Worm (Caenorhabditis elegans) whole organism, midembryonic: ENCODE results near the gene F59A6.11.

Source experiments
- T22C8.4 ChIP-seq: fragments of 200-800 bp; sonication (Bioruptor generic); IDR thresholded peaks from 2 replicates; pipeline ENCODE4 v1.3.6; 2022; ENCODE audit warnings: missing genetic modification characterization, missing compliant biosample characterization
- cog-1 ChIP-seq: sonication (generic microtip); optimal IDR thresholded peaks from 2 replicates; lab custom pipeline; 2016; ENCODE audit warnings: missing genetic modification characterization, missing compliant biosample characterization
- flt-1 ChIP-seq: fragments of 200-800 bp; sonication (Bioruptor generic); IDR thresholded peaks from 2 replicates; pipeline ENCODE4 v1.3.6; 2022; ENCODE audit warnings: missing genetic modification characterization, missing compliant biosample characterization
- klf-2 ChIP-seq: fragments of 200-800 bp; sonication (Bioruptor generic); conservative IDR thresholded peaks from 2 replicates; pipeline ENCODE4 v1.3.6; 2022; ENCODE audit warnings: missing genetic modification reagents, missing genetic modification characterization, missing compliant biosample characterization
- med-1 ChIP-seq: sonication (generic microtip); optimal IDR thresholded peaks from 2 replicates; lab custom pipeline; 2017; ENCODE audit warnings: missing genetic modification characterization, mild to moderate bottlenecking, missing compliant biosample characterization, antibody characterized with exemption, missing genetic modification reagents; ENCODE audit not compliant: insufficient read depth
- ref-1 ChIP-seq: fragments of 200-800 bp; sonication (Bioruptor generic); conservative IDR thresholded peaks from 2 replicates; pipeline ENCODE4 v1.3.6; 2022; ENCODE audit warnings: missing genetic modification reagents, missing genetic modification characterization, missing compliant biosample characterization
- tab-1 ChIP-seq: fragments of 200-800 bp; sonication (Bioruptor generic); IDR thresholded peaks from 2 replicates; pipeline ENCODE4 v1.3.6; 2022; ENCODE audit warnings: missing genetic modification characterization, missing compliant biosample characterization
- ztf-23 ChIP-seq: fragments of 200-800 bp; sonication (Bioruptor generic); IDR thresholded peaks from 2 replicates; pipeline ENCODE4 v1.3.6; 2022; ENCODE audit warnings: missing genetic modification reagents, missing genetic modification characterization, missing compliant biosample characterization
- ztf-29 ChIP-seq: fragments of 200-800 bp; sonication (Bioruptor generic); IDR thresholded peaks from 2 replicates; pipeline ENCODE4 v1.3.6; 2022; ENCODE audit warnings: missing genetic modification reagents, missing genetic modification characterization, missing compliant biosample characterization

The F59A6.11 gene

ce11 chrII:5031612-5032011 is 33.1 kb upstream of the F59A6.11 start, which contains the start of gene wdr-83:
Gene wdr-83 (minus strand): TSS chrII:5031712.
- TF ChIP-seq tab-1 (GFP tag; lab: Robert Waterston, UW) (no peak), flt-1 (GFP tag; lab: Robert Waterston, UW) (no peak)

- TF ChIP-seq med-1 (GFP tag; lab: Kevin White, UChicago) (no peak), tab-1 (GFP tag; lab: Robert Waterston, UW) (no peak), ztf-29 (GFP tag; lab: Robert Waterston, UW) (no peak), flt-1 (GFP tag; lab: Robert Waterston, UW) (no peak), ztf-23 (GFP tag; lab: Robert Waterston, UW) (no peak), ref-1 (GFP tag; lab: Robert Waterston, UW) (no peak), T22C8.4 (GFP tag; lab: Robert Waterston, UW) (no peak), cog-1 (tag; lab: Kevin White, UChicago) (no peak), klf-2 (GFP tag; lab: Robert Waterston, UW) (no peak)
Measured at ce11 chrII:5027952-5028351, 29.4 kb upstream of the F59A6.11 start.

- TF ChIP-seq T22C8.4 (GFP tag; lab: Robert Waterston, UW) (no peak), ztf-29 (GFP tag; lab: Robert Waterston, UW) (no peak), ref-1 (GFP tag; lab: Robert Waterston, UW) (no peak), flt-1 (GFP tag; lab: Robert Waterston, UW) (no peak), cog-1 (tag; lab: Kevin White, UChicago) (no peak), klf-2 (GFP tag; lab: Robert Waterston, UW) (no peak), ztf-23 (GFP tag; lab: Robert Waterston, UW) (no peak), tab-1 (GFP tag; lab: Robert Waterston, UW) (no peak), med-1 (GFP tag; lab: Kevin White, UChicago) (no peak)
Measured at ce11 chrII:5022381-5022855, 23.9 kb upstream of the F59A6.11 start, which contains the start of the genes nsy-1 and F59A6.13. Gene nsy-1 (plus strand): TSS chrII:5022757. Gene F59A6.13 (plus strand): TSS chrII:5022805.

ce11 chrII:5021518-5021917 is 23.0 kb upstream of the F59A6.11 start:
- TF ChIP-seq ztf-29 (GFP tag; lab: Robert Waterston, UW) (no peak), flt-1 (GFP tag; lab: Robert Waterston, UW) (no peak), ref-1 (GFP tag; lab: Robert Waterston, UW) (no peak), klf-2 (GFP tag; lab: Robert Waterston, UW) (no peak), med-1 (GFP tag; lab: Kevin White, UChicago) (no peak), ztf-23 (GFP tag; lab: Robert Waterston, UW) (no peak)

- TF ChIP-seq ztf-29 (GFP tag; lab: Robert Waterston, UW) (no peak), med-1 (GFP tag; lab: Kevin White, UChicago) (no peak), cog-1 (tag; lab: Kevin White, UChicago) (no peak), klf-2 (GFP tag; lab: Robert Waterston, UW) (no peak), ztf-23 (GFP tag; lab: Robert Waterston, UW) (no peak), T22C8.4 (GFP tag; lab: Robert Waterston, UW) (no peak), ref-1 (GFP tag; lab: Robert Waterston, UW) (no peak), tab-1 (GFP tag; lab: Robert Waterston, UW) (no peak), flt-1 (GFP tag; lab: Robert Waterston, UW) (no peak)
Measured at ce11 chrII:5020513-5021081, 22.0 kb upstream of the F59A6.11 start.

ce11 chrII:5019389-5020108 is 21.0 kb upstream of the F59A6.11 start:
- no peak for TF ChIP-seq tab-1 (GFP tag; lab: Robert Waterston, UW)
- TF ChIP-seq ztf-29 (GFP tag; lab: Robert Waterston, UW), result no peak
- TF ChIP-seq cog-1 (tag; lab: Kevin White, UChicago), result no peak
- TF ChIP-seq ref-1 (GFP tag; lab: Robert Waterston, UW), result no peak
- no peak for TF ChIP-seq klf-2 (GFP tag; lab: Robert Waterston, UW)
- no peak for TF ChIP-seq med-1 (GFP tag; lab: Kevin White, UChicago)

- TF ChIP-seq ztf-23 (GFP tag; lab: Robert Waterston, UW) (no peak), cog-1 (tag; lab: Kevin White, UChicago) (no peak), ztf-29 (GFP tag; lab: Robert Waterston, UW) (no peak), klf-2 (GFP tag; lab: Robert Waterston, UW) (no peak), med-1 (GFP tag; lab: Kevin White, UChicago) (no peak), tab-1 (GFP tag; lab: Robert Waterston, UW) (no peak), ref-1 (GFP tag; lab: Robert Waterston, UW) (no peak), T22C8.4 (GFP tag; lab: Robert Waterston, UW) (no peak), flt-1 (GFP tag; lab: Robert Waterston, UW) (no peak)
Measured at ce11 chrII:5018578-5018977, 20.0 kb upstream of the F59A6.11 start.

ce11 chrII:5016977-5017585 is 18.5 kb upstream of the F59A6.11 start:
- TF ChIP-seq ztf-29 (GFP tag; lab: Robert Waterston, UW) (0 out of 2 replicates have a peak, but pooled peaks have one; percentile 19), flt-1 (GFP tag; lab: Robert Waterston, UW) (no peak)

- TF ChIP-seq cog-1 (tag; lab: Kevin White, UChicago), result no peak
Measured at ce11 chrII:5016144-5016543, 17.6 kb upstream of the F59A6.11 start.
